Fruit fly (Drosophila melanogaster): ENCODE data around the gene AgmNAT.
A peak's percentile ranks its signal among the peaks of the same experiment; 100 is the strongest.

The AgmNAT gene

dm6 chrX:5786559-5786958 lies 29.1 kb downstream of the AgmNAT start (continued):
- TF ChIP-seq vri (GFP tag; optimal IDR thresholded peaks at IDR 0.05) (peak; percentile 72), CG1621 (tag; optimal IDR thresholded peaks at IDR 0.05) (no peak), CG6163 (GFP tag; IDR thresholded peaks at IDR 0.05) (peak; percentile 70), achi (GFP tag; optimal IDR thresholded peaks at IDR 0.05) (peak; percentile 79), CG10631 (GFP tag; optimal IDR thresholded peaks at IDR 0.05) (peak; percentile 67), CG6808 (GFP tag; optimal IDR thresholded peaks at IDR 0.05) (no peak), Hr39 (GFP tag; optimal IDR thresholded peaks at IDR 0.05) (peak; percentile 58), spab (GFP tag; optimal IDR thresholded peaks at IDR 0.05) (no peak), svp (GFP tag) (peak; percentile 71), net (GFP tag; optimal IDR thresholded peaks at IDR 0.05) (peak; percentile 78), Eip75B (GFP tag; optimal IDR thresholded peaks at IDR 0.05) (peak; percentile 64), acj6 (GFP tag; optimal IDR thresholded peaks at IDR 0.05) (peak; percentile 70), lz (GFP tag; optimal IDR thresholded peaks at IDR 0.05) (peak; percentile 73), pdm3 (GFP tag; optimal IDR thresholded peaks at IDR 0.05) (peak; percentile 82), Hr4 (GFP tag; optimal IDR thresholded peaks at IDR 0.05) (peak; percentile 88), CG6276 (GFP tag; optimal IDR thresholded peaks at IDR 0.05) (no peak), Sox15 (GFP tag; optimal IDR thresholded peaks at IDR 0.05) (peak; percentile 32), dsx (GFP tag; optimal IDR thresholded peaks at IDR 0.05; ENCODE audit: poor library complexity, severe bottlenecking) (no peak), Ets21C (GFP tag; optimal IDR thresholded peaks at IDR 0.05) (peak; percentile 4), fd59A (GFP tag; optimal IDR thresholded peaks at IDR 0.05) (peak; percentile 34), CG6792 (GFP tag; optimal IDR thresholded peaks at IDR 0.05) (peak; percentile 78), CG11762 (GFP tag; optimal IDR thresholded peaks at IDR 0.05; ENCODE audit: insufficient read depth) (no peak), dac (GFP tag; optimal IDR thresholded peaks at IDR 0.05) (peak; percentile 62), Hr38 (GFP tag; optimal IDR thresholded peaks at IDR 0.05) (no peak), CG8119 (GFP tag; IDR thresholded peaks at IDR 0.05) (peak; percentile 93), CG4318 (GFP tag; optimal IDR thresholded peaks at IDR 0.05) (peak; percentile 65), CG34406 (GFP tag; optimal IDR thresholded peaks at IDR 0.05) (peak; percentile 62), CG31627 (GFP tag; optimal IDR thresholded peaks at IDR 0.05) (peak; percentile 54), Gug (GFP tag; IDR thresholded peaks at IDR 0.05) (peak; percentile 63), CG6854 (GFP tag; optimal IDR thresholded peaks at IDR 0.05) (no peak), OdsH (GFP tag; optimal IDR thresholded peaks at IDR 0.05) (peak; percentile 79), CG3919 (GFP tag; optimal IDR thresholded peaks at IDR 0.05) (no peak), esn (GFP tag; optimal IDR thresholded peaks at IDR 0.05) (peak; percentile 77), salr (GFP tag; optimal IDR thresholded peaks at IDR 0.05) (peak in 1 of 2 experiments; percentile 75), ss (GFP tag; optimal IDR thresholded peaks at IDR 0.05) (no peak), CG11294 (GFP tag; IDR thresholded peaks at IDR 0.05) (peak; percentile 71), Sox14 (GFP tag; optimal IDR thresholded peaks at IDR 0.05) (peak; percentile 71)

- TF ChIP-seq CG15336 (GFP tag; IDR thresholded peaks at IDR 0.05) (peak; percentile 74), CG6163 (GFP tag; IDR thresholded peaks at IDR 0.05) (peak; percentile 72; the same call in 2 of the 3 replicates), Eip75B (GFP tag; optimal IDR thresholded peaks at IDR 0.05) (peak; percentile 58), fkh (GFP tag; optimal IDR thresholded peaks at IDR 0.05) (no peak), Smox (GFP tag; optimal IDR thresholded peaks at IDR 0.05) (peak; percentile 76), CG31627 (GFP tag; optimal IDR thresholded peaks at IDR 0.05) (peak; percentile 69), CG6792 (GFP tag; optimal IDR thresholded peaks at IDR 0.05) (peak; percentile 79), cyc (GFP tag; optimal IDR thresholded peaks at IDR 0.05) (peak; percentile 46), spab (GFP tag; optimal IDR thresholded peaks at IDR 0.05) (peak; percentile 1), CG32006 (GFP tag; optimal IDR thresholded peaks at IDR 0.05) (peak; percentile 89), esn (GFP tag; optimal IDR thresholded peaks at IDR 0.05) (peak; percentile 84), dsx (GFP tag; optimal IDR thresholded peaks at IDR 0.05; ENCODE audit: poor library complexity, severe bottlenecking) (no peak), Gug (GFP tag; IDR thresholded peaks at IDR 0.05) (no peak), Sox14 (GFP tag; optimal IDR thresholded peaks at IDR 0.05) (peak; percentile 69), pdm3 (GFP tag; optimal IDR thresholded peaks at IDR 0.05) (peak; percentile 74), acj6 (GFP tag; optimal IDR thresholded peaks at IDR 0.05) (peak; percentile 73), Hr4 (GFP tag; optimal IDR thresholded peaks at IDR 0.05) (peak; percentile 78), fd85E (GFP tag; optimal IDR thresholded peaks at IDR 0.05) (no peak), achi (GFP tag; optimal IDR thresholded peaks at IDR 0.05) (peak; percentile 61), vri (GFP tag; optimal IDR thresholded peaks at IDR 0.05) (peak; percentile 80), CG3919 (GFP tag; optimal IDR thresholded peaks at IDR 0.05) (peak; percentile 72), CG11294 (GFP tag; IDR thresholded peaks at IDR 0.05) (no peak), CG10669 (GFP tag; optimal IDR thresholded peaks at IDR 0.05) (peak; percentile 36), CG3032 (tag; optimal IDR thresholded peaks at IDR 0.05) (no peak), dac (GFP tag; optimal IDR thresholded peaks at IDR 0.05) (peak; percentile 64), ss (GFP tag; optimal IDR thresholded peaks at IDR 0.05) (peak; percentile 14 to 19), CG11762 (GFP tag; optimal IDR thresholded peaks at IDR 0.05; ENCODE audit: insufficient read depth) (peak; percentile 60), CG4318 (GFP tag; optimal IDR thresholded peaks at IDR 0.05) (peak; percentile 74), CG6854 (GFP tag; optimal IDR thresholded peaks at IDR 0.05) (peak; percentile 20)
Observed at dm6 chrX:5783260-5784040, 32.2 kb downstream of the AgmNAT start.

Data from whole organism, prepupa.